Fruit fly (Drosophila melanogaster) whole organism, pupa: Measurements from ENCODE around the gene CG18661.

ENCODE experiments used
- CG15710 ChIP-seq: fragments of 200-800 bp; sonication (Bioruptor generic); optimal IDR thresholded peaks from 2 replicates; lab custom pipeline; 2018; ENCODE audit warnings: missing biosample characterization, mild to moderate bottlenecking, missing genetic modification characterization, moderate library complexity
- CG8159 ChIP-seq: fragments of 200-800 bp; sonication (Bioruptor generic); optimal IDR thresholded peaks from 3 replicates; lab custom pipeline; 2018; ENCODE audit warnings: missing biosample characterization, mild to moderate bottlenecking, missing genetic modification characterization, moderate library complexity
- CG9948 ChIP-seq: fragments of 200-800 bp; sonication (Bioruptor generic); optimal IDR thresholded peaks from 2 replicates; lab custom pipeline; 2018; ENCODE audit warnings: missing biosample characterization, mild to moderate bottlenecking, missing genetic modification characterization, moderate library complexity
- D1 ChIP-seq: fragments of 200-800 bp; sonication (Bioruptor generic); optimal IDR thresholded peaks from 2 replicates; lab custom pipeline; 2018; ENCODE audit warnings: missing biosample characterization, mild to moderate bottlenecking, missing genetic modification characterization, moderate library complexity
- EcR ChIP-seq: fragments of 200-800 bp; sonication (Bioruptor generic); optimal IDR thresholded peaks from 3 replicates; lab custom pipeline; 2019; ENCODE audit warnings: missing biosample characterization, missing genetic modification characterization, mild to moderate bottlenecking, moderate library complexity, missing genetic modification reagents
- Pif1B ChIP-seq: fragments of 200-800 bp; sonication (Bioruptor generic); optimal IDR thresholded peaks from 3 replicates; lab custom pipeline; 2016; ENCODE audit warnings: missing biosample characterization, missing genetic modification characterization
- Snoo ChIP-seq: fragments of 200-800 bp; sonication (Bioruptor generic); optimal IDR thresholded peaks from 3 replicates; lab custom pipeline; 2017; ENCODE audit warnings: missing biosample characterization, mild to moderate bottlenecking, missing genetic modification characterization, inconsistent platforms
- fd96Ca ChIP-seq: fragments of 200-800 bp; sonication (Bioruptor generic); IDR thresholded peaks from 3 replicates; pipeline ENCODE4 v1.3.6; 2022; ENCODE audit warnings: missing biosample characterization, missing genetic modification characterization
- gl ChIP-seq: fragments of 200-800 bp; sonication (Bioruptor generic); optimal IDR thresholded peaks from 2 replicates; lab custom pipeline; 2018; ENCODE audit warnings: missing biosample characterization, mild to moderate bottlenecking, missing genetic modification characterization

- TF ChIP-seq CG9948 (peak; percentile 17), Pif1B (GFP tag; lab: Kevin White, UChicago) (peak; percentile 23), EcR (GFP tag; lab: Kevin White, UChicago) (peak; percentile 29), CG15710 (tag; lab: Kevin White, UChicago) (peak; percentile 40), Snoo (tag; lab: Kevin White, UChicago) (no peak), D1 (tag; lab: Kevin White, UChicago) (peak; percentile 75), fd96Ca (GFP tag; lab: Robert Waterston, UW) (no peak; the same call in 1 of the 3 replicates), gl (tag; lab: Kevin White, UChicago) (no peak), CG8159 (tag; lab: Kevin White, UChicago) (peak; percentile 36)
Observed at dm6 chr2L:8952194-8953037, 45.0 kb upstream of the CG18661 start.
